Worm (Caenorhabditis elegans): Measurements from ENCODE around the gene R05D3.12.

DNA sequence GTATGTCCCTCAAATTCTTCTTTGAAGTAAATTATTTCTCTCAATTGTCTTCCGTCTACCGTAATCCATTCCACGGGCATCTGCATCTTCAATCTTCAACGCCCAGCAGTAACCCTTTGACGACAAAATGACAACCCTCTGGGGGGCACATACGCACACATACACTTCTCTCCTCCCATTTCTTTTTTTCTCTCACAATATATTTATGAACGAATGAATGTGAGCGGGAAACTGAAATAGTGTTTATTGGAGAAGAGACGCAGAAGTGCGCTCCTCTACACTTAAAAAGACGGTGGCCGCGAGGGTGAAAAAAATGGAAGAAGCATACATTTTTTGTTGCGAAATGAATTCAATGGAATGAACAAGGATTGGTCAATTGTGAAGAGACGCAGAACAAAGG is 31.2 kb downstream of the R05D3.12 start:
- TF ChIP-seq nhr-27 (tag; optimal IDR thresholded peaks at IDR 0.05) (no peak), hmg-20 (GFP tag; IDR thresholded peaks at IDR 0.05) (no peak), nhr-80 (tag; optimal IDR thresholded peaks at IDR 0.05) (peak; percentile 96), ztf-25 (GFP tag; IDR thresholded peaks at IDR 0.05) (no peak), madf-3 (GFP tag; IDR thresholded peaks at IDR 0.05) (no peak)
